Worm (Caenorhabditis elegans) whole organism, late embryonic: ENCODE results near the gene F49E8.6.

Source experiments
- ceh-48 ChIP-seq: sonication (generic microtip); optimal IDR thresholded peaks from 2 replicates; lab custom pipeline; 2016; ENCODE audit warnings: missing genetic modification characterization, inconsistent platforms, missing compliant biosample characterization
- hlh-15 ChIP-seq: sonication (generic microtip); optimal IDR thresholded peaks from 2 replicates; lab custom pipeline; 2016; ENCODE audit warnings: missing genetic modification characterization, missing compliant biosample characterization
- nhr-11 ChIP-seq: fragments of 150-350 bp; optimal IDR thresholded peaks from 2 replicates; lab custom pipeline; 2014; ENCODE audit warnings: missing biosample characterization, missing genetic modification characterization
- pat-9 ChIP-seq: fragments of 200-800 bp; sonication (Bioruptor generic); optimal IDR thresholded peaks from 2 replicates; lab custom pipeline; 2018; ENCODE audit warnings: mild to moderate bottlenecking, missing genetic modification characterization, moderate library complexity, missing compliant biosample characterization
- tbx-2 ChIP-seq: sonication (generic microtip); optimal IDR thresholded peaks from 2 replicates; lab custom pipeline; 2016; ENCODE audit warnings: missing genetic modification characterization, missing compliant biosample characterization

ce11 chrIV:7586972-7587371 is 32.5 kb upstream of the F49E8.6 start:
- no peak for TF ChIP-seq tbx-2 (tag; lab: Kevin White, UChicago)
- TF ChIP-seq nhr-11 (tag; lab: Kevin White, UChicago), result no peak
- TF ChIP-seq ceh-48 (tag; lab: Kevin White, UChicago), result no peak
- no peak for TF ChIP-seq pat-9 (tag; lab: Kevin White, UChicago)
- no peak for TF ChIP-seq hlh-15 (tag; lab: Kevin White, UChicago)
